Fruit fly (Drosophila melanogaster) whole organism, embryonic: ENCODE data around the gene Spc105R.

Experiments
- BEAF-32 ChIP-seq: fragments of 200-800 bp; sonication (Bioruptor generic); optimal IDR thresholded peaks from 3 replicates; lab custom pipeline; 2017; ENCODE audit warnings: missing biosample characterization, missing genetic modification characterization, mild to moderate bottlenecking, moderate library complexity, missing genetic modification reagents
- CG10267 ChIP-seq: fragments of 200-800 bp; sonication (Bioruptor generic); optimal IDR thresholded peaks from 2 replicates; lab custom pipeline; 2018; ENCODE audit warnings: missing biosample characterization, mild to moderate bottlenecking, missing genetic modification characterization, moderate library complexity
- CG12659 ChIP-seq: fragments of 200-800 bp; sonication (Bioruptor generic); optimal IDR thresholded peaks from 3 replicates; lab custom pipeline; 2017; ENCODE audit warnings: mild to moderate bottlenecking, missing biosample characterization, missing genetic modification reagents, missing genetic modification characterization
- CG14965 ChIP-seq: fragments of 200-800 bp; sonication (Bioruptor generic); optimal IDR thresholded peaks from 2 replicates; lab custom pipeline; 2016; ENCODE audit warnings: missing biosample characterization, missing genetic modification characterization, borderline replicate concordance
- CG15514 ChIP-seq: fragments of 200-800 bp; sonication (Bioruptor generic); optimal IDR thresholded peaks from 3 replicates; lab custom pipeline; 2017; ENCODE audit warnings: missing biosample characterization, missing genetic modification characterization, mild to moderate bottlenecking, moderate library complexity, missing genetic modification reagents
- CG17829 ChIP-seq: fragments of 200-800 bp; optimal IDR thresholded peaks from 2 replicates; lab custom pipeline; 2019; ENCODE audit warnings: missing biosample characterization, mild to moderate bottlenecking, missing genetic modification characterization, moderate library complexity
- CG18011 ChIP-seq: fragments of 200-800 bp; sonication (Bioruptor generic); optimal IDR thresholded peaks from 2 replicates; lab custom pipeline; 2017; ENCODE audit warnings: missing biosample characterization, missing genetic modification characterization, mild to moderate bottlenecking, moderate library complexity, missing genotype
- CG2116 ChIP-seq: fragments of 200-800 bp; sonication (Bioruptor generic); optimal IDR thresholded peaks from 3 replicates; lab custom pipeline; 2018; ENCODE audit warnings: missing biosample characterization, mild to moderate bottlenecking, missing genetic modification characterization
- CG2120 ChIP-seq: fragments of 200-800 bp; sonication (Bioruptor generic); optimal IDR thresholded peaks from 3 replicates; lab custom pipeline; 2016; ENCODE audit warnings: missing biosample characterization, missing genetic modification characterization
- CG2889 ChIP-seq: fragments of 200-800 bp; sonication (Bioruptor generic); IDR thresholded peaks from 3 replicates; pipeline ENCODE4 v1.3.6; 2022; ENCODE audit warnings: missing biosample characterization, missing genetic modification characterization
- CG30020 ChIP-seq: fragments of 200-800 bp; optimal IDR thresholded peaks from 2 replicates; lab custom pipeline; 2019; ENCODE audit warnings: missing biosample characterization, mild to moderate bottlenecking, missing genetic modification characterization, moderate library complexity
- CG34376 ChIP-seq: fragments of 200-800 bp; sonication (Bioruptor generic); optimal IDR thresholded peaks from 2 replicates; lab custom pipeline; 2018; ENCODE audit warnings: missing biosample characterization, mild to moderate bottlenecking, missing genetic modification characterization
- CG3995 ChIP-seq: fragments of 200-800 bp; sonication (Bioruptor generic); optimal IDR thresholded peaks from 3 replicates; lab custom pipeline; 2016; ENCODE audit warnings: missing biosample characterization, missing genetic modification characterization
- CG7987 ChIP-seq: fragments of 200-800 bp; sonication (Bioruptor generic); optimal IDR thresholded peaks from 2 replicates; lab custom pipeline; 2018; ENCODE audit warnings: missing biosample characterization, mild to moderate bottlenecking, missing genetic modification characterization, moderate library complexity
- CG9437 ChIP-seq: fragments of 200-800 bp; sonication (Bioruptor generic); optimal IDR thresholded peaks from 2 replicates; lab custom pipeline; 2018; ENCODE audit warnings: missing biosample characterization, mild to moderate bottlenecking, missing genetic modification characterization
- CG9797 ChIP-seq: fragments of 200-800 bp; sonication (Bioruptor generic); optimal IDR thresholded peaks from 3 replicates; lab custom pipeline; 2018; ENCODE audit warnings: missing biosample characterization, mild to moderate bottlenecking, missing genetic modification characterization
- CTCF ChIP-seq: fragments of 200-800 bp; sonication (Bioruptor generic); optimal IDR thresholded peaks from 2 replicates; lab custom pipeline; 2017; ENCODE audit warnings: missing biosample characterization, mild to moderate bottlenecking, missing genetic modification characterization, moderate library complexity
- Dp ChIP-seq: fragments of 200-800 bp; sonication (Bioruptor generic); optimal IDR thresholded peaks from 2 replicates; lab custom pipeline; 2018; ENCODE audit warnings: missing biosample characterization, mild to moderate bottlenecking, missing genetic modification characterization, moderate library complexity
- H2.0 ChIP-seq: fragments of 200-800 bp; sonication (Bioruptor generic); IDR thresholded peaks from 2 replicates; pipeline ENCODE4 v1.3.6; 2022; ENCODE audit warnings: missing biosample characterization, missing genetic modification characterization
- Myb ChIP-seq: fragments of 200-800 bp; sonication (Bioruptor generic); optimal IDR thresholded peaks from 2 replicates; lab custom pipeline; 2016; ENCODE audit warnings: missing biosample characterization, missing genetic modification characterization
- Scr ChIP-seq: fragments of 200-800 bp; sonication (Bioruptor generic); IDR thresholded peaks from 2 replicates; pipeline ENCODE4 v1.3.6; 2022; ENCODE audit warnings: missing biosample characterization, missing genetic modification characterization; ENCODE audit not compliant: partially characterized antibody
- Sin3A ChIP-seq: fragments of >200 bp; optimal IDR thresholded peaks from 2 replicates; lab custom pipeline; 2018
- Sry-δ ChIP-seq: fragments of 200-800 bp; sonication (Bioruptor generic); optimal IDR thresholded peaks from 2 replicates; lab custom pipeline; 2016; ENCODE audit warnings: missing biosample characterization, missing genetic modification characterization
- Stat92E ChIP-seq, 3 experiments: fragments of >200 bp in 2 of 3; fragments of 200-800 bp in 1 of 3; sonication (Bioruptor generic) in 1 of 3; optimal IDR thresholded peaks; 2 replicates each; lab custom pipeline; 2017 to 2019; ENCODE audit warnings: missing biosample characterization in 3 of 3, missing genetic modification characterization in 3 of 3, mild to moderate bottlenecking in 1 of 3, moderate library complexity in 1 of 3
- Xbp1 ChIP-seq: fragments of 200-800 bp; sonication (Bioruptor generic); optimal IDR thresholded peaks from 3 replicates; lab custom pipeline; 2016; ENCODE audit warnings: missing biosample characterization, mild to moderate bottlenecking, missing genetic modification characterization
- YL-1 ChIP-seq: fragments of 200-800 bp; sonication (Bioruptor generic); optimal IDR thresholded peaks from 3 replicates; lab custom pipeline; 2017; ENCODE audit warnings: missing biosample characterization, mild to moderate bottlenecking, missing genetic modification characterization
- bigmax ChIP-seq: fragments of 200-800 bp; sonication (Bioruptor generic); optimal IDR thresholded peaks from 2 replicates; lab custom pipeline; 2018; ENCODE audit warnings: missing biosample characterization, mild to moderate bottlenecking, missing genetic modification characterization
- cg ChIP-seq: fragments of 200-800 bp; sonication (Bioruptor generic); optimal IDR thresholded peaks from 3 replicates; lab custom pipeline; 2019; ENCODE audit warnings: missing biosample characterization, mild to moderate bottlenecking, missing genetic modification characterization, moderate library complexity
- dm ChIP-seq: fragments of 200-800 bp; sonication (Bioruptor generic); optimal IDR thresholded peaks from 3 replicates; lab custom pipeline; 2016; ENCODE audit warnings: missing biosample characterization, missing genetic modification characterization
- dpn ChIP-seq, 2 experiments: fragments of 200-800 bp; sonication (Bioruptor generic); optimal IDR thresholded peaks; 3 replicates each; lab custom pipeline; 2016; ENCODE audit warnings: missing biosample characterization in 2 of 2, missing genetic modification characterization in 2 of 2
- ewg ChIP-seq: fragments of 200-800 bp; sonication (Bioruptor generic); optimal IDR thresholded peaks from 3 replicates; lab custom pipeline; 2017; ENCODE audit warnings: mild to moderate bottlenecking, missing biosample characterization, missing genetic modification reagents, missing genetic modification characterization
- gfzf ChIP-seq: fragments of 200-800 bp; sonication (Bioruptor generic); optimal IDR thresholded peaks from 2 replicates; lab custom pipeline; 2016; ENCODE audit warnings: missing biosample characterization, mild to moderate bottlenecking, missing genetic modification characterization, moderate library complexity
- her ChIP-seq: fragments of 200-800 bp; sonication (Bioruptor generic); optimal IDR thresholded peaks from 2 replicates; lab custom pipeline; 2016; ENCODE audit warnings: missing biosample characterization, missing genetic modification characterization
- lilli ChIP-seq: fragments of 200-800 bp; sonication (Bioruptor generic); optimal IDR thresholded peaks from 3 replicates; lab custom pipeline; 2016; ENCODE audit warnings: missing biosample characterization, missing genetic modification characterization
- onecut ChIP-seq: fragments of 200-800 bp; sonication (Bioruptor generic); IDR thresholded peaks from 2 replicates; pipeline ENCODE4 v1.3.6; 2022; ENCODE audit warnings: missing biosample characterization, missing genetic modification characterization
- p53 ChIP-seq: fragments of 200-800 bp; sonication (Bioruptor generic); optimal IDR thresholded peaks from 2 replicates; lab custom pipeline; 2016; ENCODE audit warnings: missing biosample characterization, missing genetic modification characterization
- pzg ChIP-seq: fragments of 200-800 bp; sonication (Bioruptor generic); optimal IDR thresholded peaks from 3 replicates; lab custom pipeline; 2018; ENCODE audit warnings: missing biosample characterization, mild to moderate bottlenecking, missing genetic modification characterization, moderate library complexity
- sd ChIP-seq: fragments of 200-800 bp; sonication (Bioruptor generic); optimal IDR thresholded peaks from 3 replicates; lab custom pipeline; 2018; ENCODE audit warnings: missing biosample characterization, mild to moderate bottlenecking, missing genetic modification characterization, moderate library complexity
- sim ChIP-seq: fragments of 200-800 bp; sonication (Bioruptor generic); IDR thresholded peaks from 2 replicates; pipeline ENCODE4 v1.3.6; 2022; ENCODE audit warnings: missing biosample characterization, missing genetic modification characterization
- sna ChIP-seq: fragments of 200-800 bp; sonication (Bioruptor generic); IDR thresholded peaks from 2 replicates; pipeline ENCODE4 v1.3.6; 2022; ENCODE audit warnings: missing biosample characterization, missing genetic modification characterization; ENCODE audit not compliant: partially characterized antibody
- ssp ChIP-seq: fragments of 200-800 bp; sonication (Bioruptor generic); IDR thresholded peaks from 2 replicates; pipeline ENCODE4 v1.3.6; 2022; ENCODE audit warnings: missing biosample characterization, missing genetic modification characterization

Spc105R gene

dm6 chr3L:20815666-20816375 is 15.6 kb downstream of the Spc105R start, which contains the start of the genes CG3618 and Pka-R1 (continued):
- TF ChIP-seq Scr (no peak), CG2116 (GFP tag; lab: Kevin White, UChicago) (peak; percentile 94), ewg (peak; percentile 1), ssp (GFP tag; lab: Robert Waterston, UW) (no peak), sna (GFP tag; lab: Robert Waterston, UW) (no peak), CG2889 (GFP tag; lab: Robert Waterston, UW) (no peak), H2.0 (no peak), bigmax (GFP tag; lab: Kevin White, UChicago) (peak; percentile 63), Myb (GFP tag; lab: Kevin White, UChicago) (peak; percentile 71), CG2120 (GFP tag; lab: Kevin White, UChicago) (peak; percentile 23), Dp (GFP tag; lab: Kevin White, UChicago) (peak; percentile 77), CG30020 (tag; lab: Kevin White, UChicago) (no peak), CG9797 (GFP tag; lab: Kevin White, UChicago) (peak; percentile 39), sim (GFP tag; lab: Robert Waterston, UW) (no peak), p53 (peak; percentile 0), gfzf (GFP tag; lab: Kevin White, UChicago) (peak; percentile 49), dpn (GFP tag; optimal IDR thresholded peaks at IDR 0.05; lab: Kevin White, UChicago) (peak in 1 of 2 experiments; percentile 2), Sin3A (lab: Kevin White, UChicago) (peak; percentile 31), Sry-δ (GFP tag; lab: Kevin White, UChicago) (peak; percentile 93), CG9437 (peak; percentile 76), dm (GFP tag; lab: Kevin White, UChicago) (peak; percentile 53), lilli (peak; percentile 7), YL-1 (GFP tag; lab: Kevin White, UChicago) (peak; percentile 83), BEAF-32 (GFP tag; lab: Kevin White, UChicago) (peak; percentile 84), Stat92E (GFP tag; optimal IDR thresholded peaks at IDR 0.05; lab: Kevin White, UChicago) (peak in 1 of 3 experiments; percentile 24), onecut (GFP tag; lab: Robert Waterston, UW) (peak; percentile 97), CTCF (peak; percentile 58), CG14965 (GFP tag; lab: Kevin White, UChicago) (no peak), pzg (peak; percentile 73), CG18011 (GFP tag; lab: Kevin White, UChicago) (peak; percentile 1), CG12659 (GFP tag; lab: Kevin White, UChicago) (peak; percentile 62), CG17829 (tag; lab: Kevin White, UChicago) (peak; percentile 22), CG34376 (GFP tag; lab: Kevin White, UChicago) (peak; percentile 32), Xbp1 (GFP tag; lab: Kevin White, UChicago) (peak; percentile 12), CG7987 (peak; percentile 28), CG3995 (GFP tag; lab: Kevin White, UChicago) (peak; percentile 49), cg (peak; percentile 35), her (GFP tag; lab: Kevin White, UChicago) (peak; percentile 24), CG15514 (GFP tag; lab: Kevin White, UChicago) (peak; percentile 50), sd (tag; lab: Kevin White, UChicago) (no peak), CG10267 (tag; lab: Kevin White, UChicago) (peak; percentile 85)
